Fruit fly (Drosophila melanogaster) whole organism, embryonic: ENCODE data around the gene senju.
A peak's percentile ranks its signal among the peaks of the same experiment; 100 is the strongest.

Experiments
- CG11560 ChIP-seq: fragments of 200-800 bp; sonication (Bioruptor generic); IDR thresholded peaks from 3 replicates; pipeline ENCODE4 v1.3.6; 2022; ENCODE audit warnings: missing biosample characterization, missing genetic modification characterization
- CG12071 ChIP-seq: fragments of 200-800 bp; sonication (Bioruptor generic); optimal IDR thresholded peaks from 3 replicates; lab custom pipeline; 2018; ENCODE audit warnings: missing biosample characterization, mild to moderate bottlenecking, missing genetic modification characterization
- CG14860 ChIP-seq: fragments of 200-800 bp; sonication (Bioruptor generic); IDR thresholded peaks from 3 replicates; pipeline ENCODE4 v1.3.6; 2022; ENCODE audit warnings: missing biosample characterization, missing genetic modification characterization; ENCODE audit not compliant: partially characterized antibody
- CG15269 ChIP-seq: fragments of 200-800 bp; sonication (Bioruptor generic); optimal IDR thresholded peaks from 2 replicates; lab custom pipeline; 2018; ENCODE audit warnings: missing biosample characterization, mild to moderate bottlenecking, missing genetic modification characterization, moderate library complexity
- CG1602 ChIP-seq: fragments of 200-800 bp; sonication (Bioruptor generic); optimal IDR thresholded peaks from 3 replicates; lab custom pipeline; 2016; ENCODE audit warnings: missing biosample characterization, missing genetic modification characterization
- CG16815 ChIP-seq: fragments of 200-800 bp; sonication (Bioruptor generic); optimal IDR thresholded peaks from 3 replicates; lab custom pipeline; 2017; ENCODE audit warnings: missing biosample characterization, mild to moderate bottlenecking, missing genetic modification characterization
- CG17612 ChIP-seq: fragments of 200-800 bp; sonication (Bioruptor generic); IDR thresholded peaks from 2 replicates; pipeline ENCODE4 v1.3.6; 2022; ENCODE audit warnings: missing biosample characterization, missing genetic modification characterization
- CG17912 ChIP-seq: fragments of 200-800 bp; sonication (Bioruptor generic); optimal IDR thresholded peaks from 2 replicates; lab custom pipeline; 2018; ENCODE audit warnings: missing biosample characterization, mild to moderate bottlenecking, missing genetic modification characterization
- CG33557 ChIP-seq: fragments of 200-800 bp; sonication (Bioruptor generic); optimal IDR thresholded peaks from 2 replicates; lab custom pipeline; 2019; ENCODE audit warnings: missing biosample characterization, mild to moderate bottlenecking, missing genetic modification characterization, moderate library complexity
- CG34422 ChIP-seq: fragments of 200-800 bp; sonication (Bioruptor generic); IDR thresholded peaks from 3 replicates; pipeline ENCODE4 v1.3.6; 2022; ENCODE audit warnings: missing biosample characterization, missing genetic modification characterization
- CG4360 ChIP-seq: fragments of 200-800 bp; sonication (Bioruptor generic); IDR thresholded peaks from 2 replicates; pipeline ENCODE4 v1.3.6; 2022; ENCODE audit warnings: missing biosample characterization, missing genetic modification characterization
- CG4424 ChIP-seq: fragments of 200-800 bp; sonication (Bioruptor generic); optimal IDR thresholded peaks from 3 replicates; lab custom pipeline; 2016; ENCODE audit warnings: missing biosample characterization, missing genetic modification characterization
- CG6791 ChIP-seq: fragments of 200-800 bp; sonication (Bioruptor generic); IDR thresholded peaks from 3 replicates; pipeline ENCODE4 v1.3.6; 2022; ENCODE audit warnings: missing biosample characterization, missing genetic modification characterization; ENCODE audit not compliant: partially characterized antibody
- CG6813 ChIP-seq: fragments of 200-800 bp; sonication (Bioruptor generic); optimal IDR thresholded peaks from 2 replicates; lab custom pipeline; 2017; ENCODE audit warnings: missing biosample characterization, missing genetic modification characterization, mild to moderate bottlenecking, moderate library complexity, missing genetic modification reagents
- CG7357 ChIP-seq: fragments of 200-800 bp; sonication (Bioruptor generic); IDR thresholded peaks from 3 replicates; pipeline ENCODE4 v1.3.6; 2022; ENCODE audit warnings: missing biosample characterization, missing genetic modification characterization
- CG7745 ChIP-seq: fragments of 200-800 bp; sonication (Bioruptor generic); optimal IDR thresholded peaks from 2 replicates; lab custom pipeline; 2018; ENCODE audit warnings: missing biosample characterization, mild to moderate bottlenecking, missing genetic modification characterization, moderate library complexity
- CG7786 ChIP-seq: fragments of 200-800 bp; sonication (Bioruptor generic); optimal IDR thresholded peaks from 2 replicates; lab custom pipeline; 2016; ENCODE audit warnings: missing biosample characterization, missing genetic modification characterization
- CoRest ChIP-seq: fragments of 200-800 bp; sonication (Bioruptor generic); optimal IDR thresholded peaks from 3 replicates; lab custom pipeline; 2018; ENCODE audit warnings: missing biosample characterization, mild to moderate bottlenecking, missing genetic modification characterization, moderate library complexity
- Dbx ChIP-seq: fragments of 200-800 bp; sonication (Bioruptor generic); IDR thresholded peaks from 3 replicates; pipeline ENCODE4 v1.3.6; 2022; ENCODE audit warnings: missing biosample characterization, missing genetic modification characterization
- Dip3 ChIP-seq: fragments of 200-800 bp; sonication (Bioruptor generic); optimal IDR thresholded peaks from 3 replicates; lab custom pipeline; 2016; ENCODE audit warnings: missing biosample characterization, missing genetic modification characterization
- Dp ChIP-seq: fragments of 200-800 bp; sonication (Bioruptor generic); optimal IDR thresholded peaks from 2 replicates; lab custom pipeline; 2018; ENCODE audit warnings: missing biosample characterization, mild to moderate bottlenecking, missing genetic modification characterization, moderate library complexity
- Ets65A ChIP-seq: fragments of 200-800 bp; sonication (Bioruptor generic); peaks from one replicate; lab custom pipeline; 2016; ENCODE audit warnings: missing biosample characterization, missing genetic modification characterization
- Hey ChIP-seq: fragments of 200-800 bp; sonication (Bioruptor generic); optimal IDR thresholded peaks from 3 replicates; lab custom pipeline; 2018; ENCODE audit warnings: missing biosample characterization, mild to moderate bottlenecking, missing genetic modification characterization
- Hmr ChIP-seq: fragments of 200-800 bp; sonication (Bioruptor generic); optimal IDR thresholded peaks from 3 replicates; lab custom pipeline; 2017; ENCODE audit warnings: mild to moderate bottlenecking, missing biosample characterization, missing genetic modification reagents, missing genetic modification characterization
- Lim3 ChIP-seq: fragments of 200-800 bp; sonication (Bioruptor generic); IDR thresholded peaks from 2 replicates; pipeline ENCODE4 v1.3.6; 2022; ENCODE audit warnings: missing biosample characterization, missing genetic modification characterization
- MBD-R2 ChIP-seq: fragments of 200-800 bp; sonication (Bioruptor generic); IDR thresholded peaks from 2 replicates; pipeline ENCODE4 v1.3.6; 2022; ENCODE audit warnings: missing biosample characterization, missing genetic modification characterization
- Meics ChIP-seq: fragments of 200-800 bp; sonication (Bioruptor generic); optimal IDR thresholded peaks from 2 replicates; lab custom pipeline; 2017; ENCODE audit warnings: missing biosample characterization, mild to moderate bottlenecking, missing genetic modification characterization
- NC2β ChIP-seq: fragments of 200-800 bp; sonication (Bioruptor generic); optimal IDR thresholded peaks from 2 replicates; lab custom pipeline; 2016; ENCODE audit warnings: missing biosample characterization, missing genetic modification characterization
- Neu2 ChIP-seq: fragments of 200-800 bp; sonication (Bioruptor generic); optimal IDR thresholded peaks from 3 replicates; lab custom pipeline; 2016; ENCODE audit warnings: missing biosample characterization, missing genetic modification characterization, borderline replicate concordance
- Spps ChIP-seq: fragments of 200-800 bp; sonication (Bioruptor generic); optimal IDR thresholded peaks from 2 replicates; lab custom pipeline; 2018; ENCODE audit warnings: missing biosample characterization, mild to moderate bottlenecking, missing genetic modification characterization
- Sry-δ ChIP-seq: fragments of 200-800 bp; sonication (Bioruptor generic); optimal IDR thresholded peaks from 2 replicates; lab custom pipeline; 2016; ENCODE audit warnings: missing biosample characterization, missing genetic modification characterization
- Xrp1 ChIP-seq: fragments of 200-800 bp; sonication (Bioruptor generic); IDR thresholded peaks from 2 replicates; pipeline ENCODE4 v1.3.6; 2022; ENCODE audit warnings: missing biosample characterization, missing genetic modification characterization
- exex ChIP-seq: fragments of 200-800 bp; sonication (Bioruptor generic); optimal IDR thresholded peaks from 4 replicates; lab custom pipeline; 2018; ENCODE audit warnings: missing biosample characterization, mild to moderate bottlenecking, missing genetic modification characterization, moderate library complexity
- fd64A ChIP-seq: fragments of 200-800 bp; sonication (Bioruptor generic); optimal IDR thresholded peaks from 3 replicates; lab custom pipeline; 2018; ENCODE audit warnings: missing biosample characterization, mild to moderate bottlenecking, missing genetic modification characterization
- klu ChIP-seq: fragments of 200-800 bp; sonication (Bioruptor generic); IDR thresholded peaks from 2 replicates; pipeline ENCODE4 v1.3.6; 2022; ENCODE audit warnings: missing biosample characterization, missing genetic modification characterization
- pho ChIP-seq: fragments of 200-800 bp; sonication (Bioruptor generic); optimal IDR thresholded peaks from 2 replicates; lab custom pipeline; 2016; ENCODE audit warnings: missing biosample characterization, missing genetic modification characterization
- sd ChIP-seq: fragments of 200-800 bp; sonication (Bioruptor generic); optimal IDR thresholded peaks from 3 replicates; lab custom pipeline; 2018; ENCODE audit warnings: missing biosample characterization, mild to moderate bottlenecking, missing genetic modification characterization, moderate library complexity
- sens ChIP-seq: fragments of 200-800 bp; sonication (Bioruptor generic); peaks from one replicate; lab custom pipeline; 2016; ENCODE audit warnings: missing biosample characterization, missing genetic modification characterization
- sqz ChIP-seq: fragments of 200-800 bp; sonication (Bioruptor generic); optimal IDR thresholded peaks from 3 replicates; lab custom pipeline; 2018; ENCODE audit warnings: missing biosample characterization, mild to moderate bottlenecking, missing genetic modification characterization
- toy ChIP-seq: fragments of 200-800 bp; sonication (Bioruptor generic); IDR thresholded peaks from 2 replicates; pipeline ENCODE4 v1.3.6; 2022; ENCODE audit warnings: missing biosample characterization, missing genetic modification characterization
- wdn ChIP-seq: fragments of 200-800 bp; sonication (Bioruptor generic); IDR thresholded peaks from 2 replicates; pipeline ENCODE4 v1.3.6; 2022; ENCODE audit warnings: missing biosample characterization, missing genetic modification characterization

senju gene

DNA sequence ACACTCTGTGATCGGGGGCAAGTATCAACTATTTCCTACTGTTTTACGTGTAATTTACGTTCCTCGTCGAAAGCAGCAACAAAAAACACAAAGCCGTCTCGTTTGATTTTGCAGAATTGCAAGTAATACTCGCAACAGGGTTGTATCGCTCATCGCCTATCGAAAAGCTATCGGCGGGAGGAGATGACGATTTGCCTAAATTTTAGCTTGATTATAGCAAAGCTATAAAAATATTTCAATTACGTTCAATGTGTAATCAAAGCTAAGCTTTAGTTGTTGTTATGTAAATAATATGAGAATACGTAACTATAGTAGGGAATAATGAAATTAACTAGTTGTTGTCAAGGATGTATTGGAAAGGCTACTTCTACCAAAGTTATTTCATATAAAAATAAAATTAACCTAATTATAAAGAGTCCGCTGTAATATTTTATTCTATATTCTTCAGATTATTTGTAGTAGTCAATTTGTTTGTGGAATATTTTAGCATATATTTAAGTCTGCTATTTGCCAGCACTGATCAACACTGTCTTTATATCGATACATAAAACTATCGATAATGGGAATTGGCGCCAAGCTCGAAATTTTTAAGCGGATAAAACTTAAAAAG is 7.1 kb downstream of the senju start, which contains the start of gene Rpn11 (continued):
- TF ChIP-seq klu (GFP tag; lab: Robert Waterston, UW) (no peak), Hey (tag; lab: Kevin White, UChicago) (no peak), CG12071 (GFP tag; lab: Kevin White, UChicago) (no peak), fd64A (GFP tag; lab: Kevin White, UChicago) (no peak), Dip3 (GFP tag; lab: Kevin White, UChicago) (peak; percentile 34), CG16815 (GFP tag; lab: Kevin White, UChicago) (peak; percentile 44), Neu2 (GFP tag; lab: Kevin White, UChicago) (no peak), Sry-δ (GFP tag; lab: Kevin White, UChicago) (peak; percentile 51), sens (GFP tag; lab: Kevin White, UChicago) (peak; percentile 95), Hmr (GFP tag; lab: Kevin White, UChicago) (peak; percentile 53), CG17612 (GFP tag; lab: Robert Waterston, UW) (no peak), Spps (tag; lab: Kevin White, UChicago) (peak; percentile 34), CG15269 (peak; percentile 69), pho (GFP tag; lab: Kevin White, UChicago) (no peak), CG4424 (GFP tag; lab: Kevin White, UChicago) (peak; percentile 69), NC2β (no peak), wdn (GFP tag; lab: Robert Waterston, UW) (no peak), exex (tag; lab: Kevin White, UChicago) (peak; percentile 25), toy (GFP tag; lab: Robert Waterston, UW) (no peak), Dp (GFP tag; lab: Kevin White, UChicago) (peak; percentile 87), Xrp1 (GFP tag; lab: Robert Waterston, UW) (peak; percentile 38; the same call in 1 of the 2 replicates), Meics (GFP tag; lab: Kevin White, UChicago) (peak; percentile 64), CG1602 (GFP tag; lab: Kevin White, UChicago) (peak; percentile 67), CoRest (tag; lab: Kevin White, UChicago) (peak; percentile 84), CG4360 (no peak), CG34422 (GFP tag; lab: Robert Waterston, UW) (no peak), CG7786 (peak; percentile 29), CG6813 (GFP tag; lab: Kevin White, UChicago) (no peak), Dbx (GFP tag; lab: Robert Waterston, UW) (peak; percentile 24; the same call in 1 of the 3 replicates), CG7745 (tag; lab: Kevin White, UChicago) (no peak), MBD-R2 (GFP tag; lab: Robert Waterston, UW) (peak; percentile 73), CG7357 (0 out of 3 replicates have a peak, but pooled peaks have one; percentile 25), CG33557 (GFP tag; lab: Kevin White, UChicago) (peak; percentile 58)

DNA sequence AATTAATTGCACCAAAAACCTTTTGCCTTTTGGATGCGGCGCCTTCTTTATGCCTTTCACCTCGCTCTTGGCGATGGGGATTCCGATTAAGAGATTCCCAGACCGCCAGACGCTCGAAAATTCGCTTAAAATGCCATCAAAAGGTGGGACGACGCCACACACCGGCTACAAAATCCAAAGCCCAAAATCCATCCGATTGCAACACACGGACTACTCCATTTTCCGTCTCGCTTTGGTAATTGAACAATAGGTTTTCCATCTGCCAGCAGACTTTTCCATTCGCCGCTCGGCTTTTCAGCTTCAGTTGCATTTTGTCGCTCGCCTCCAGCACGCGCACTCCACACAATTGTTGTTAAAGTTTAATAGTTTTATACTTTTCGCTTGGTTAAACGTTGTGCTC is 7.9 kb downstream of the senju start, which contains the start of gene qtc:
qtc (plus strand) TSS at position 301 of the 400 bp plus-strand sequence.
- TF ChIP-seq sqz (no peak), CG6791 (GFP tag; lab: Robert Waterston, UW) (peak; percentile 27; the same call in 1 of the 3 replicates), sd (no peak), Lim3 (GFP tag; lab: Robert Waterston, UW) (no peak), Ets65A (no peak), CG11560 (tag; lab: Robert Waterston, UW) (no peak), CG17912 (GFP tag; lab: Kevin White, UChicago) (no peak), CG14860 (no peak)
